Fruit fly (Drosophila melanogaster) whole organism, embryonic: ENCODE results near the gene Kyat.

ENCODE experiments used
- Atf3 ChIP-seq: fragments of 200-800 bp; sonication (Bioruptor generic); optimal IDR thresholded peaks from 3 replicates; lab custom pipeline; 2016; ENCODE audit warnings: missing biosample characterization, missing genetic modification characterization
- B-H2 ChIP-seq: fragments of 200-800 bp; sonication (Bioruptor generic); optimal IDR thresholded peaks from 2 replicates; lab custom pipeline; 2018; ENCODE audit warnings: missing biosample characterization, mild to moderate bottlenecking, missing genetic modification characterization
- Bgb ChIP-seq: fragments of 200-800 bp; sonication (Bioruptor generic); IDR thresholded peaks from 2 replicates; pipeline ENCODE4 v1.3.6; 2022; ENCODE audit warnings: missing biosample characterization, missing genetic modification characterization; ENCODE audit not compliant: partially characterized antibody
- CG13424 ChIP-seq: fragments of 200-800 bp; sonication (Bioruptor generic); optimal IDR thresholded peaks from 2 replicates; lab custom pipeline; 2019; ENCODE audit warnings: missing biosample characterization, mild to moderate bottlenecking, missing genetic modification characterization, moderate library complexity
- CG14667 ChIP-seq: fragments of 200-800 bp; sonication (Bioruptor generic); IDR thresholded peaks from 2 replicates; pipeline ENCODE4 v1.3.6; 2022; ENCODE audit warnings: missing biosample characterization, missing genetic modification characterization
- CG14710 ChIP-seq: fragments of 200-800 bp; sonication (Bioruptor generic); optimal IDR thresholded peaks from 3 replicates; lab custom pipeline; 2019; ENCODE audit warnings: missing biosample characterization, mild to moderate bottlenecking, missing genetic modification characterization, moderate library complexity
- CG14860 ChIP-seq: fragments of 200-800 bp; sonication (Bioruptor generic); IDR thresholded peaks from 3 replicates; pipeline ENCODE4 v1.3.6; 2022; ENCODE audit warnings: missing biosample characterization, missing genetic modification characterization; ENCODE audit not compliant: partially characterized antibody
- CG17361 ChIP-seq: fragments of 200-800 bp; sonication (Bioruptor generic); IDR thresholded peaks from 3 replicates; pipeline ENCODE4 v1.3.6; 2022; ENCODE audit warnings: missing biosample characterization, missing genetic modification characterization
- CG18262 ChIP-seq: fragments of 200-800 bp; optimal IDR thresholded peaks from 3 replicates; lab custom pipeline; 2019; ENCODE audit warnings: missing biosample characterization, mild to moderate bottlenecking, missing genetic modification characterization, moderate library complexity
- CG30020 ChIP-seq: fragments of 200-800 bp; optimal IDR thresholded peaks from 2 replicates; lab custom pipeline; 2019; ENCODE audit warnings: missing biosample characterization, mild to moderate bottlenecking, missing genetic modification characterization, moderate library complexity
- CG31365 ChIP-seq: fragments of 200-800 bp; sonication (Bioruptor generic); optimal IDR thresholded peaks from 2 replicates; lab custom pipeline; 2018; ENCODE audit warnings: missing biosample characterization, mild to moderate bottlenecking, missing genetic modification characterization
- CG3847 ChIP-seq: fragments of 200-800 bp; sonication (Bioruptor generic); IDR thresholded peaks from 2 replicates; pipeline ENCODE4 v1.3.6; 2022; ENCODE audit warnings: missing biosample characterization, missing genetic modification characterization
- CG4424 ChIP-seq: fragments of 200-800 bp; sonication (Bioruptor generic); optimal IDR thresholded peaks from 3 replicates; lab custom pipeline; 2016; ENCODE audit warnings: missing biosample characterization, missing genetic modification characterization
- CG4730 ChIP-seq: fragments of 200-800 bp; sonication (Bioruptor generic); IDR thresholded peaks from 2 replicates; pipeline ENCODE4 v1.3.6; 2022; ENCODE audit warnings: missing biosample characterization, missing genetic modification characterization
- CG4854 ChIP-seq: fragments of 200-800 bp; sonication (Bioruptor generic); optimal IDR thresholded peaks from 2 replicates; lab custom pipeline; 2016; ENCODE audit warnings: missing biosample characterization, missing genetic modification characterization, inconsistent platforms
- CG6854 ChIP-seq: fragments of 200-800 bp; sonication (Bioruptor generic); optimal IDR thresholded peaks from 3 replicates; lab custom pipeline; 2017; ENCODE audit warnings: missing biosample characterization, mild to moderate bottlenecking, missing genetic modification characterization
- CG7928 ChIP-seq: fragments of 200-800 bp; sonication (Bioruptor generic); optimal IDR thresholded peaks from 2 replicates; lab custom pipeline; 2017; ENCODE audit warnings: missing biosample characterization, mild to moderate bottlenecking, missing genetic modification characterization
- CG8089 ChIP-seq: fragments of 200-800 bp; sonication (Bioruptor generic); optimal IDR thresholded peaks from 3 replicates; lab custom pipeline; 2016; ENCODE audit warnings: missing biosample characterization, missing genetic modification characterization
- CG8924 ChIP-seq: fragments of 200-800 bp; optimal IDR thresholded peaks from 3 replicates; lab custom pipeline; 2019; ENCODE audit warnings: missing biosample characterization, mild to moderate bottlenecking, missing genetic modification characterization, moderate library complexity
- D19B ChIP-seq: fragments of 200-800 bp; sonication (Bioruptor generic); optimal IDR thresholded peaks from 2 replicates; lab custom pipeline; 2017; ENCODE audit warnings: missing biosample characterization, mild to moderate bottlenecking, missing genetic modification characterization
- Doc3 ChIP-seq: fragments of 200-800 bp; sonication (Bioruptor generic); IDR thresholded peaks from 3 replicates; pipeline ENCODE4 v1.3.6; 2022; ENCODE audit warnings: missing biosample characterization, missing genetic modification characterization; ENCODE audit not compliant: partially characterized antibody
- Drgx ChIP-seq: fragments of 200-800 bp; sonication (Bioruptor generic); IDR thresholded peaks from 2 replicates; pipeline ENCODE4 v1.3.6; 2022; ENCODE audit warnings: missing biosample characterization, missing genetic modification characterization
- Stat92E ChIP-seq, 3 experiments: fragments of >200 bp in 2 of 3; fragments of 200-800 bp in 1 of 3; sonication (Bioruptor generic) in 1 of 3; optimal IDR thresholded peaks; 2 replicates each; lab custom pipeline; 2017 to 2019; ENCODE audit warnings: missing biosample characterization in 3 of 3, missing genetic modification characterization in 3 of 3, mild to moderate bottlenecking in 1 of 3, moderate library complexity in 1 of 3
- Trl ChIP-seq, 3 experiments: fragments of >200 bp in 2 of 3; fragments of 200-800 bp in 1 of 3; sonication (Bioruptor generic) in 1 of 3; optimal IDR thresholded peaks; 2 replicates in 1 of 3; 3 replicates in 2 of 3; lab custom pipeline; 2016 to 2017; ENCODE audit warnings: missing biosample characterization in 1 of 3, missing genetic modification characterization in 1 of 3
- Xbp1 ChIP-seq: fragments of 200-800 bp; sonication (Bioruptor generic); optimal IDR thresholded peaks from 3 replicates; lab custom pipeline; 2016; ENCODE audit warnings: missing biosample characterization, mild to moderate bottlenecking, missing genetic modification characterization
- YL-1 ChIP-seq: fragments of 200-800 bp; sonication (Bioruptor generic); optimal IDR thresholded peaks from 3 replicates; lab custom pipeline; 2017; ENCODE audit warnings: missing biosample characterization, mild to moderate bottlenecking, missing genetic modification characterization
- az2 ChIP-seq: fragments of 200-800 bp; sonication (Bioruptor generic); optimal IDR thresholded peaks from 3 replicates; lab custom pipeline; 2016; ENCODE audit warnings: missing biosample characterization, missing genetic modification characterization
- danr ChIP-seq: fragments of 200-800 bp; sonication (Bioruptor generic); IDR thresholded peaks from 2 replicates; pipeline ENCODE4 v1.3.6; 2022; ENCODE audit warnings: missing biosample characterization, missing genetic modification characterization
- dati ChIP-seq: fragments of 200-800 bp; sonication (Bioruptor generic); IDR thresholded peaks from 2 replicates; pipeline ENCODE4 v1.3.6; 2022; ENCODE audit warnings: missing biosample characterization, missing genetic modification characterization
- dimm ChIP-seq: fragments of 200-800 bp; sonication (Bioruptor generic); IDR thresholded peaks from 2 replicates; pipeline ENCODE4 v1.3.6; 2022; ENCODE audit warnings: missing biosample characterization, missing genetic modification characterization
- exex ChIP-seq: fragments of 200-800 bp; sonication (Bioruptor generic); optimal IDR thresholded peaks from 4 replicates; lab custom pipeline; 2018; ENCODE audit warnings: missing biosample characterization, mild to moderate bottlenecking, missing genetic modification characterization, moderate library complexity
- fu2 ChIP-seq: fragments of 200-800 bp; sonication (Bioruptor generic); optimal IDR thresholded peaks from 2 replicates; lab custom pipeline; 2016; ENCODE audit warnings: missing biosample characterization, missing genetic modification characterization
- gem ChIP-seq: fragments of 200-800 bp; sonication (Bioruptor generic); optimal IDR thresholded peaks from 2 replicates; lab custom pipeline; 2019; ENCODE audit warnings: missing biosample characterization, mild to moderate bottlenecking, missing genetic modification characterization, moderate library complexity
- grn ChIP-seq: fragments of 200-800 bp; sonication (Bioruptor generic); optimal IDR thresholded peaks from 3 replicates; lab custom pipeline; 2017; ENCODE audit warnings: missing biosample characterization, missing genetic modification characterization
- insv ChIP-seq, 2 experiments: fragments of 200-800 bp; sonication (Bioruptor generic); optimal IDR thresholded peaks; 3 replicates each; lab custom pipeline; 2016 to 2018; ENCODE audit warnings: missing biosample characterization in 2 of 2, missing genetic modification characterization in 2 of 2
- kay ChIP-seq: fragments of 200-800 bp; sonication (Bioruptor generic); optimal IDR thresholded peaks from 2 replicates; lab custom pipeline; 2016; ENCODE audit warnings: missing biosample characterization, missing genetic modification characterization
- knrl ChIP-seq: fragments of 200-800 bp; sonication (Bioruptor generic); IDR thresholded peaks from 3 replicates; pipeline ENCODE4 v1.3.6; 2022; ENCODE audit warnings: missing biosample characterization, missing genetic modification characterization; ENCODE audit not compliant: partially characterized antibody
- mirr ChIP-seq: fragments of 200-800 bp; sonication (Bioruptor generic); optimal IDR thresholded peaks from 3 replicates; lab custom pipeline; 2018; ENCODE audit warnings: missing biosample characterization, mild to moderate bottlenecking, missing genetic modification characterization
- odd ChIP-seq: fragments of 200-800 bp; sonication (Bioruptor generic); optimal IDR thresholded peaks from 2 replicates; lab custom pipeline; 2017; ENCODE audit warnings: missing biosample characterization, mild to moderate bottlenecking, missing genetic modification characterization
- row ChIP-seq: fragments of 200-800 bp; sonication (Bioruptor generic); IDR thresholded peaks from 3 replicates; pipeline ENCODE4 v1.3.6; 2022; ENCODE audit warnings: missing biosample characterization, missing genetic modification characterization
- run ChIP-seq: fragments of 200-800 bp; sonication (Bioruptor generic); optimal IDR thresholded peaks from 3 replicates; lab custom pipeline; 2018; ENCODE audit warnings: missing biosample characterization, mild to moderate bottlenecking, missing genetic modification characterization
- sd ChIP-seq: fragments of 200-800 bp; sonication (Bioruptor generic); optimal IDR thresholded peaks from 3 replicates; lab custom pipeline; 2018; ENCODE audit warnings: missing biosample characterization, mild to moderate bottlenecking, missing genetic modification characterization, moderate library complexity
- seq ChIP-seq: fragments of 200-800 bp; sonication (Bioruptor generic); IDR thresholded peaks from 2 replicates; pipeline ENCODE4 v1.3.6; 2022; ENCODE audit warnings: missing biosample characterization, missing genetic modification characterization
- slbo ChIP-seq: fragments of 200-800 bp; sonication (Bioruptor generic); IDR thresholded peaks from 2 replicates; pipeline ENCODE4 v1.3.6; 2022; ENCODE audit warnings: missing biosample characterization, missing genetic modification characterization
- slou ChIP-seq: fragments of 200-800 bp; sonication (Bioruptor generic); optimal IDR thresholded peaks from 3 replicates; lab custom pipeline; 2016; ENCODE audit warnings: missing biosample characterization, missing genetic modification characterization
- slp2 ChIP-seq: fragments of 200-800 bp; sonication (Bioruptor generic); optimal IDR thresholded peaks from 2 replicates; lab custom pipeline; 2016; ENCODE audit warnings: missing biosample characterization, missing genetic modification characterization
- sug ChIP-seq: fragments of 200-800 bp; optimal IDR thresholded peaks from 2 replicates; lab custom pipeline; 2019; ENCODE audit warnings: missing biosample characterization, mild to moderate bottlenecking, missing genetic modification characterization, moderate library complexity
- z ChIP-seq: fragments of 200-800 bp; sonication (Bioruptor generic); IDR thresholded peaks from 3 replicates; pipeline ENCODE4 v1.3.6; 2022; ENCODE audit warnings: missing biosample characterization, missing genetic modification characterization

Gene Kyat

DNA sequence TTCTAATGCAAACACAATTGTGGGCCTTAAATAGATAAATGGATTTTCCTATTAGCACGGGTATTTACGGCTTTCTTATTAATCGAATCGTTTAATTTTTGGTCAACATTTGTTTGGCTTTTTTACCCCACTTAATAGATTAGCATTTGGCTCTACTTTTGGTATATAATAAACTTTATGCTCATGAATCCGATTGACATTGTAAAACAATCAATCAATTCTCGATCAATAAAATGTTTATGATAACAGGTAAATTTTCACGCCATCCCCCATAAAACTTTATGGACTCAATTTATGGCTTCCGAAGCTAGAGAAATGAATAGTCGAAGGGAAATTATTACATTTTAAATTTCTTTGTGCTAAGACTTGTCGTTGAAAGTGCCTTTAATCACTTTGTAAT lies 12.7 kb downstream of the Kyat start (continued):
- TF ChIP-seq CG18262 (tag; lab: Kevin White, UChicago) (peak; percentile 43), grn (GFP tag; lab: Kevin White, UChicago) (no peak), seq (peak; percentile 13; the same call in 1 of the 2 replicates), CG17361 (GFP tag; lab: Robert Waterston, UW) (peak; percentile 28; the same call in 1 of the 3 replicates)

DNA sequence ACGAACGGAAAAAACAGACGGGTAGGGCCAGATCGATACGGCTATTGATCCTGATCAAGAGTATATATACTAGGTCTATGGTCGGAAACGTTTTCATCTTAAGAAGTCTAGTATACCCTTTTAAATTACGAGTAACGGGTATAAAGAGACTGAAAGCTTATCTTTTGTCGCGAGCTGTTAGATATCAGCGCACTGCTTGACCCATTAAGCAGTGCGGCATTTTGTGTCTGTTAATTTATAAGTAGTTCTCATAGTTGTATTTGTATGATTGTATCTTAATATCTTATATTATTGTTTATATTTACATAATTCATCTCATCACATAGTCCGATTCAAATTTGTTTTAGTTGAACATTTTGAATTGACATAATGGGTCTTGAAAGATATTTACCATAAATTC lies 14.7 kb downstream of the Kyat start:
- TF ChIP-seq CG30020 (tag; lab: Kevin White, UChicago) = no peak
- no peak for TF ChIP-seq CG13424 (tag; lab: Kevin White, UChicago)
- no peak for TF ChIP-seq Trl (optimal IDR thresholded peaks at IDR 0.05; lab: Kevin White, UChicago)
- TF ChIP-seq Trl (GFP tag; optimal IDR thresholded peaks at IDR 0.05; lab: Kevin White, UChicago) = no peak
- no peak for TF ChIP-seq B-H2
- peak; percentile 91 for TF ChIP-seq CG31365 (tag; lab: Kevin White, UChicago)
- no peak for TF ChIP-seq insv (GFP tag; optimal IDR thresholded peaks at IDR 0.05; lab: Kevin White, UChicago)
- no peak for TF ChIP-seq mirr (GFP tag; lab: Kevin White, UChicago)
- TF ChIP-seq danr (GFP tag; lab: Robert Waterston, UW) = no peak
- TF ChIP-seq CG3847 (GFP tag; lab: Robert Waterston, UW) = no peak
- peak; percentile 27; the same call in 2 of the 3 replicates for TF ChIP-seq row
- TF ChIP-seq D19B (GFP tag; lab: Kevin White, UChicago) = peak; percentile 17
- no peak for TF ChIP-seq odd
- TF ChIP-seq Xbp1 (GFP tag; lab: Kevin White, UChicago) = no peak
- no peak for TF ChIP-seq CG4730 (GFP tag; lab: Robert Waterston, UW)
- TF ChIP-seq knrl (GFP tag; lab: Robert Waterston, UW) = no peak
- no peak for TF ChIP-seq CG4424 (GFP tag; lab: Kevin White, UChicago)
- TF ChIP-seq exex (tag; lab: Kevin White, UChicago) = peak; percentile 58
- TF ChIP-seq sd (tag; lab: Kevin White, UChicago) = peak; percentile 9
- TF ChIP-seq sug (tag; lab: Kevin White, UChicago) = no peak

DNA sequence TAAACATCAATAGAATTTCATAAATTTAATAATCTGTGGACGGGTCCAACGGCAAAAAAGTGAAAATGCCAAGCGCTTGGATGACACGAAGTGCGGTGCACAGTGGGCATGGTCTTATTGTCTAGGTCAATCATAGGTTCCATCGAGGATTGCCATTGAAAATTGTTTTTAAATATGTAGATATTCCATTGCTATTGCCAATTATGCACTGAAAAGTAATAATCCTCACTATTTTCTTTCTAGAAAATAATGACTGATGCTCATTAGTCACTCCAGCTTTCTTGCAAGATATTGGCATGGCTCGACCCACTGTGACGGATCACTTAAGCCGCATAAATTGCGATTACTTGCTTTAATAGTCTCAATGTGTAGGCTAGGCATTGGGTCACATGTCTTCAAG lies 15.5 kb downstream of the Kyat start:
- no peak for TF ChIP-seq B-H2
- TF ChIP-seq Bgb (GFP tag; lab: Robert Waterston, UW) = no peak
- TF ChIP-seq CG7928 (GFP tag; lab: Kevin White, UChicago) = peak; percentile 7
- no peak for TF ChIP-seq CG14710 (tag; lab: Kevin White, UChicago)
- 0 out of 2 replicates have a peak, but pooled peaks have one; percentile 44 for TF ChIP-seq dati
- TF ChIP-seq CG14667 (GFP tag; lab: Robert Waterston, UW) = no peak
- TF ChIP-seq CG4854 (GFP tag; lab: Kevin White, UChicago) = no peak
- no peak for TF ChIP-seq kay (GFP tag; lab: Kevin White, UChicago)
- no peak for TF ChIP-seq fu2 (GFP tag; lab: Kevin White, UChicago)
- no peak for TF ChIP-seq z (GFP tag; lab: Robert Waterston, UW)
- TF ChIP-seq dimm (GFP tag; lab: Robert Waterston, UW) = no peak
- peak; percentile 36 for TF ChIP-seq az2
- TF ChIP-seq slp2 (GFP tag; lab: Kevin White, UChicago) = no peak
- TF ChIP-seq Atf3 (GFP tag; lab: Kevin White, UChicago) = no peak
- no peak for TF ChIP-seq slou
- TF ChIP-seq CG8924 = no peak
- TF ChIP-seq Stat92E (GFP tag; optimal IDR thresholded peaks at IDR 0.05; lab: Kevin White, UChicago) = no peak
- peak; percentile 55 for TF ChIP-seq gem (tag; lab: Kevin White, UChicago)
- TF ChIP-seq CG4424 (GFP tag; lab: Kevin White, UChicago) = peak; percentile 53
- TF ChIP-seq CG8089 = peak; percentile 14
- TF ChIP-seq Drgx (GFP tag; lab: Robert Waterston, UW) = peak; percentile 24; the same call in 1 of the 2 replicates
- peak; percentile 33; the same call in 1 of the 2 replicates for TF ChIP-seq slbo (GFP tag; lab: Robert Waterston, UW)
- no peak for TF ChIP-seq run (tag; lab: Kevin White, UChicago)
- no peak for TF ChIP-seq CG6854
- no peak for TF ChIP-seq Doc3 (GFP tag; lab: Robert Waterston, UW)
- 0 out of 3 replicates have a peak, but pooled peaks have one; percentile 26 for TF ChIP-seq CG14860 (GFP tag; lab: Robert Waterston, UW)
- no peak for TF ChIP-seq YL-1 (GFP tag; lab: Kevin White, UChicago)
